Fruit fly (Drosophila melanogaster) whole organism, prepupa: ENCODE results near the gene yata.
A peak's percentile ranks its signal among the peaks of the same experiment; 100 is the strongest.

Experiments
- Blimp-1 ChIP-seq: fragments of 200-800 bp; sonication (Bioruptor generic); optimal IDR thresholded peaks from 3 replicates; lab custom pipeline; 2017; ENCODE audit warnings: missing biosample characterization, missing genetic modification characterization, mild to moderate bottlenecking, moderate library complexity, missing genetic modification reagents
- CG10631 ChIP-seq: fragments of 200-800 bp; sonication (Bioruptor generic); optimal IDR thresholded peaks from 2 replicates; lab custom pipeline; 2016; ENCODE audit warnings: missing biosample characterization, missing genetic modification characterization
- CG10669 ChIP-seq: fragments of 200-800 bp; sonication (Bioruptor generic); optimal IDR thresholded peaks from 3 replicates; lab custom pipeline; 2018; ENCODE audit warnings: missing biosample characterization, mild to moderate bottlenecking, missing genetic modification characterization, moderate library complexity
- CG11294 ChIP-seq: fragments of 200-800 bp; sonication (Bioruptor generic); IDR thresholded peaks from 2 replicates; pipeline ENCODE4 v1.3.6; 2022; ENCODE audit warnings: missing biosample characterization, missing genetic modification characterization
- CG11902 ChIP-seq: fragments of 200-800 bp; sonication (Bioruptor generic); optimal IDR thresholded peaks from 3 replicates; lab custom pipeline; 2016; ENCODE audit warnings: missing biosample characterization, missing genetic modification characterization
- CG15336 ChIP-seq: fragments of 200-800 bp; sonication (Bioruptor generic); IDR thresholded peaks from 2 replicates; pipeline ENCODE4 v1.3.6; 2022; ENCODE audit warnings: missing biosample characterization, missing genetic modification characterization
- CG1621 ChIP-seq: fragments of 200-800 bp; sonication (Bioruptor generic); optimal IDR thresholded peaks from 3 replicates; lab custom pipeline; 2018; ENCODE audit warnings: missing biosample characterization, mild to moderate bottlenecking, missing genetic modification characterization
- CG3032 ChIP-seq: fragments of 200-800 bp; optimal IDR thresholded peaks from 2 replicates; lab custom pipeline; 2019; ENCODE audit warnings: missing biosample characterization, mild to moderate bottlenecking, missing genetic modification characterization, moderate library complexity
- CG31627 ChIP-seq: fragments of 200-800 bp; sonication (Bioruptor generic); optimal IDR thresholded peaks from 3 replicates; lab custom pipeline; 2016; ENCODE audit warnings: missing biosample characterization, missing genetic modification characterization
- CG32006 ChIP-seq: fragments of 200-800 bp; sonication (Bioruptor generic); optimal IDR thresholded peaks from 3 replicates; lab custom pipeline; 2017; ENCODE audit warnings: missing biosample characterization, mild to moderate bottlenecking, missing genetic modification characterization
- CG34406 ChIP-seq: fragments of 200-800 bp; sonication (Bioruptor generic); optimal IDR thresholded peaks from 3 replicates; lab custom pipeline; 2016; ENCODE audit warnings: missing biosample characterization, missing genetic modification characterization
- CG3919 ChIP-seq: fragments of 200-800 bp; sonication (Bioruptor generic); optimal IDR thresholded peaks from 3 replicates; lab custom pipeline; 2016; ENCODE audit warnings: missing biosample characterization, missing genetic modification characterization
- CG6163 ChIP-seq: fragments of 200-800 bp; sonication (Bioruptor generic); IDR thresholded peaks from 3 replicates; pipeline ENCODE4 v1.3.6; 2022; ENCODE audit warnings: missing biosample characterization, missing genetic modification characterization
- CG6276 ChIP-seq: fragments of 200-800 bp; sonication (Bioruptor generic); optimal IDR thresholded peaks from 2 replicates; lab custom pipeline; 2017; ENCODE audit warnings: missing biosample characterization, mild to moderate bottlenecking, missing genetic modification characterization
- CG6792 ChIP-seq: fragments of 200-800 bp; sonication (Bioruptor generic); optimal IDR thresholded peaks from 3 replicates; lab custom pipeline; 2016; ENCODE audit warnings: missing biosample characterization, missing genetic modification characterization
- CG6808 ChIP-seq: fragments of 200-800 bp; sonication (Bioruptor generic); optimal IDR thresholded peaks from 3 replicates; lab custom pipeline; 2017; ENCODE audit warnings: missing biosample characterization, missing genetic modification characterization, mild to moderate bottlenecking, moderate library complexity, missing genetic modification reagents
- CG6854 ChIP-seq: fragments of 200-800 bp; sonication (Bioruptor generic); optimal IDR thresholded peaks from 2 replicates; lab custom pipeline; 2017; ENCODE audit warnings: missing biosample characterization, mild to moderate bottlenecking, missing genetic modification characterization
- CG7368 ChIP-seq: fragments of 200-800 bp; sonication (Bioruptor generic); optimal IDR thresholded peaks from 3 replicates; lab custom pipeline; 2016; ENCODE audit warnings: missing biosample characterization, missing genetic modification characterization
- CG8119 ChIP-seq: fragments of 200-800 bp; sonication (Bioruptor generic); IDR thresholded peaks from 3 replicates; pipeline ENCODE4 v1.3.6; 2022; ENCODE audit warnings: missing biosample characterization, missing genetic modification characterization
- CG8632 ChIP-seq: fragments of 200-800 bp; sonication (Bioruptor generic); optimal IDR thresholded peaks from 3 replicates; lab custom pipeline; 2016; ENCODE audit warnings: missing biosample characterization, missing genetic modification characterization
- CG9139 ChIP-seq: fragments of 200-800 bp; sonication (Bioruptor generic); optimal IDR thresholded peaks from 3 replicates; lab custom pipeline; 2017; ENCODE audit warnings: missing biosample characterization, mild to moderate bottlenecking, missing genetic modification characterization
- Eip78C ChIP-seq: fragments of 200-800 bp; sonication (Bioruptor generic); peaks from one replicate; lab custom pipeline; 2016; ENCODE audit warnings: missing biosample characterization, missing genetic modification characterization
- Eip93F ChIP-seq: fragments of 200-800 bp; sonication (Bioruptor generic); optimal IDR thresholded peaks from 2 replicates; lab custom pipeline; 2016; ENCODE audit warnings: missing biosample characterization, mild to moderate bottlenecking, missing genetic modification characterization
- Ets21C ChIP-seq: fragments of 200-800 bp; sonication (Bioruptor generic); optimal IDR thresholded peaks from 3 replicates; lab custom pipeline; 2016; ENCODE audit warnings: missing biosample characterization, missing genetic modification characterization
- Ets96B ChIP-seq: fragments of 200-800 bp; optimal IDR thresholded peaks from 2 replicates; lab custom pipeline; 2019; ENCODE audit warnings: missing biosample characterization, mild to moderate bottlenecking, missing genetic modification characterization, moderate library complexity
- Hr38 ChIP-seq: sonication (Bioruptor generic); optimal IDR thresholded peaks from 2 replicates; lab custom pipeline; 2016; ENCODE audit warnings: missing biosample characterization, missing genetic modification characterization
- Hr39 ChIP-seq: fragments of 200-800 bp; sonication (Bioruptor generic); optimal IDR thresholded peaks from 2 replicates; lab custom pipeline; 2016; ENCODE audit warnings: missing biosample characterization, missing genetic modification characterization
- Hr4 ChIP-seq: fragments of 200-800 bp; sonication (Bioruptor generic); optimal IDR thresholded peaks from 3 replicates; lab custom pipeline; 2016; ENCODE audit warnings: missing biosample characterization, missing genetic modification characterization
- Lpt ChIP-seq: fragments of 200-800 bp; sonication (Bioruptor generic); optimal IDR thresholded peaks from 3 replicates; lab custom pipeline; 2016; ENCODE audit warnings: missing biosample characterization, missing genetic modification characterization
- OdsH ChIP-seq: fragments of 200-800 bp; sonication (Bioruptor generic); optimal IDR thresholded peaks from 3 replicates; lab custom pipeline; 2016; ENCODE audit warnings: missing biosample characterization, missing genetic modification characterization
- Smox ChIP-seq: fragments of 200-800 bp; sonication (Bioruptor generic); optimal IDR thresholded peaks from 3 replicates; lab custom pipeline; 2016; ENCODE audit warnings: missing biosample characterization, missing genetic modification characterization
- Sox102F ChIP-seq: fragments of 200-800 bp; sonication (Bioruptor generic); optimal IDR thresholded peaks from 2 replicates; lab custom pipeline; 2016; ENCODE audit warnings: missing biosample characterization, mild to moderate bottlenecking, missing genetic modification characterization
- Sox14 ChIP-seq: fragments of 200-800 bp; sonication (Bioruptor generic); optimal IDR thresholded peaks from 3 replicates; lab custom pipeline; 2016; ENCODE audit warnings: missing biosample characterization, missing genetic modification characterization
- achi ChIP-seq: fragments of 200-800 bp; sonication (Bioruptor generic); optimal IDR thresholded peaks from 3 replicates; lab custom pipeline; 2016; ENCODE audit warnings: missing biosample characterization, missing genetic modification characterization
- acj6 ChIP-seq: fragments of 200-800 bp; sonication (Bioruptor generic); optimal IDR thresholded peaks from 3 replicates; lab custom pipeline; 2016; ENCODE audit warnings: missing biosample characterization, missing genetic modification characterization
- cyc ChIP-seq: fragments of 200-800 bp; sonication (Bioruptor generic); optimal IDR thresholded peaks from 3 replicates; lab custom pipeline; 2016; ENCODE audit warnings: missing biosample characterization, missing genetic modification characterization
- dac ChIP-seq: fragments of 200-800 bp; sonication (Bioruptor generic); optimal IDR thresholded peaks from 2 replicates; lab custom pipeline; 2017; ENCODE audit warnings: missing biosample characterization, mild to moderate bottlenecking, missing genetic modification characterization
- dsx ChIP-seq: fragments of 200-800 bp; optimal IDR thresholded peaks from 3 replicates; lab custom pipeline; 2019; ENCODE audit warnings: missing biosample characterization, mild to moderate bottlenecking, missing genetic modification characterization, moderate library complexity; ENCODE audit not compliant: poor library complexity, severe bottlenecking
- eg ChIP-seq: fragments of 200-800 bp; sonication (Bioruptor generic); IDR thresholded peaks from 3 replicates; pipeline ENCODE4 v1.3.6; 2022; ENCODE audit warnings: missing biosample characterization, missing genetic modification characterization
- esn ChIP-seq: fragments of 200-800 bp; sonication (Bioruptor generic); optimal IDR thresholded peaks from 2 replicates; lab custom pipeline; 2016; ENCODE audit warnings: missing biosample characterization, mild to moderate bottlenecking, missing genetic modification characterization, moderate library complexity
- fd59A ChIP-seq: fragments of 200-800 bp; sonication (Bioruptor generic); optimal IDR thresholded peaks from 2 replicates; lab custom pipeline; 2017; ENCODE audit warnings: missing biosample characterization, mild to moderate bottlenecking, missing genetic modification characterization, missing genetic modification reagents
- fd85E ChIP-seq: fragments of 200-800 bp; sonication (Bioruptor generic); optimal IDR thresholded peaks from 3 replicates; lab custom pipeline; 2016; ENCODE audit warnings: missing biosample characterization, missing genetic modification characterization
- lz ChIP-seq: fragments of 200-800 bp; sonication (Bioruptor generic); optimal IDR thresholded peaks from 3 replicates; lab custom pipeline; 2016; ENCODE audit warnings: missing biosample characterization, missing genetic modification characterization
- net ChIP-seq: fragments of 200-800 bp; sonication (Bioruptor generic); optimal IDR thresholded peaks from 3 replicates; lab custom pipeline; 2016; ENCODE audit warnings: missing biosample characterization, missing genetic modification characterization
- pdm3 ChIP-seq: fragments of 200-800 bp; sonication (Bioruptor generic); optimal IDR thresholded peaks from 3 replicates; lab custom pipeline; 2016; ENCODE audit warnings: missing biosample characterization, missing genetic modification characterization
- salr ChIP-seq, 2 experiments: fragments of 200-800 bp; sonication (Bioruptor generic); optimal IDR thresholded peaks; 3 replicates each; lab custom pipeline; 2016 to 2018; ENCODE audit warnings: missing biosample characterization in 2 of 2, missing genetic modification characterization in 2 of 2, mild to moderate bottlenecking in 1 of 2
- spab ChIP-seq: fragments of 200-800 bp; sonication (Bioruptor generic); optimal IDR thresholded peaks from 2 replicates; lab custom pipeline; 2017; ENCODE audit warnings: missing biosample characterization, mild to moderate bottlenecking, missing genetic modification characterization, missing genetic modification reagents
- topi ChIP-seq: fragments of 200-800 bp; sonication (Bioruptor generic); optimal IDR thresholded peaks from 3 replicates; lab custom pipeline; 2016; ENCODE audit warnings: missing biosample characterization, missing genetic modification characterization

Gene yata

DNA sequence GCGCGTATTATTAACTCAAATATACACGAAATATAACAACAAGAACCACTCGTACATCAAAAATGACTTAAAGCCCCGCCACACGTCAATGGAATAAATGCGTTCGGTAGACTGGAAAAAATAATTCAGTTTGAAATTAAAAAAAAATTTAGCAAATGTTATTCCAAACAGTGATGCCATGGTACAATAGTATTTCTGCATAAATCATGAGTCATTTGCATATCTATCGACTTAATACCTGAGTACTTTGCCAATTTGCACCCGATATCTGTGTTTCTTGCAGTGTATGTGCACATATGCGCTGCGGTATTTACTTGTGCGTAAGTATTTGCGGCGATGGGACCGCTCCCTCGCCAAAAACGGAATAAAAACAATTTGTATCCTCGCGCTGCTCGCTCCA is 14.1 kb downstream of the yata start (continued):
- TF ChIP-seq net (GFP tag; lab: Kevin White, UChicago) (peak; percentile 86), Sox102F (GFP tag; lab: Kevin White, UChicago) (peak; percentile 99), CG3032 (tag; lab: Kevin White, UChicago) (peak; percentile 76), CG1621 (peak; percentile 72), Smox (peak; percentile 98), CG8632 (peak; percentile 93), Eip93F (GFP tag; lab: Kevin White, UChicago) (peak; percentile 96), CG6163 (peak; percentile 90), Blimp-1 (GFP tag; lab: Kevin White, UChicago) (peak; percentile 92), eg (GFP tag; lab: Robert Waterston, UW) (peak; percentile 83), salr (GFP tag; optimal IDR thresholded peaks at IDR 0.05; lab: Kevin White, UChicago) (peak; percentile 61 to 65), CG9139 (GFP tag; lab: Kevin White, UChicago) (peak; percentile 53)
- TF ChIP-seq, all 60 proteins: peak for 57

DNA sequence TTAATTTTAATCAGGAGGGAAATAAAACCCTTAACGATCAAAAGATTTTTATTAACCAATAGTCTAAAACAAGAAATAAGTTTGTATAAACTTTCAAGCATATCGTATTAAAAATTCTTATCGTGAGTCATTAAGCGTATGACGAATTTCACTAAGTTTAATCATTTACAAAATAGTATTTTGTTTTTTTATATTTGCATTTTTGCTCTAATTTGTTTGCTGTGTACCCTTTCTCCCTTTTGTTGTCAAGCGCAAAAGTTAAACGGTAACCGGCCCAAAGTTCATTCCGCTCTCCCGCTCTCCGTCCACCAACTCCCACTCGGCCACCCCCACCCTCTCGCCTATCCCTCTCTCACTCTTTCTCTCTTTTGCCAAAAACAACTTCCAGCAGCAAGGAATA is 14.8 kb downstream of the yata start:
- TF ChIP-seq Lpt (GFP tag; lab: Kevin White, UChicago) (no peak), CG6854 (GFP tag; lab: Kevin White, UChicago) (peak; percentile 10), cyc (GFP tag; lab: Kevin White, UChicago) (peak; percentile 46), Hr39 (GFP tag; lab: Kevin White, UChicago) (peak; percentile 68), Eip78C (GFP tag; lab: Kevin White, UChicago) (peak; percentile 80), CG32006 (GFP tag; lab: Kevin White, UChicago) (peak; percentile 16), OdsH (GFP tag; lab: Kevin White, UChicago) (peak; percentile 37), Smox (peak; percentile 61), spab (GFP tag; lab: Kevin White, UChicago) (no peak), CG6163 (peak; percentile 33; the same call in 1 of the 3 replicates), CG8632 (no peak), CG10631 (GFP tag; lab: Kevin White, UChicago) (no peak), lz (GFP tag; lab: Kevin White, UChicago) (peak; percentile 55), acj6 (GFP tag; lab: Kevin White, UChicago) (peak; percentile 32), pdm3 (peak; percentile 3), topi (GFP tag; lab: Kevin White, UChicago) (peak; percentile 79), CG8119 (GFP tag; lab: Robert Waterston, UW) (no peak), CG6808 (GFP tag; lab: Kevin White, UChicago) (no peak), CG11902 (GFP tag; lab: Kevin White, UChicago) (peak; percentile 2), fd85E (GFP tag; lab: Kevin White, UChicago) (no peak), eg (GFP tag; lab: Robert Waterston, UW) (0 out of 3 replicates have a peak, but pooled peaks have one; percentile 35), CG31627 (GFP tag; lab: Kevin White, UChicago) (peak; percentile 67), dac (no peak), CG7368 (GFP tag; lab: Kevin White, UChicago) (no peak), CG3032 (tag; lab: Kevin White, UChicago) (no peak), fd59A (GFP tag; lab: Kevin White, UChicago) (no peak), CG6792 (GFP tag; lab: Kevin White, UChicago) (peak; percentile 16), Sox102F (GFP tag; lab: Kevin White, UChicago) (peak; percentile 33), CG11294 (GFP tag; lab: Robert Waterston, UW) (no peak), CG34406 (GFP tag; lab: Kevin White, UChicago) (peak; percentile 40), Sox14 (GFP tag; lab: Kevin White, UChicago) (peak; percentile 9), Hr4 (GFP tag; lab: Kevin White, UChicago) (no peak), esn (GFP tag; lab: Kevin White, UChicago) (peak; percentile 40), Hr38 (GFP tag; lab: Kevin White, UChicago) (no peak), Ets21C (peak; percentile 37), CG3919 (no peak), CG10669 (peak; percentile 1), Ets96B (tag; lab: Kevin White, UChicago) (no peak), dsx (GFP tag; lab: Kevin White, UChicago) (no peak), Blimp-1 (GFP tag; lab: Kevin White, UChicago) (peak; percentile 12), CG15336 (peak; percentile 46), CG1621 (no peak), CG6276 (GFP tag; lab: Kevin White, UChicago) (peak; percentile 12), achi (peak; percentile 21)
